Worm (Caenorhabditis elegans) whole organism, young adult: ENCODE data around the gene abu-6.
A peak's percentile ranks its signal among the peaks of the same experiment; 100 is the strongest.

Experiments
- B0035.1 ChIP-seq: sonication (generic microtip); optimal IDR thresholded peaks from 2 replicates; lab custom pipeline; 2016; ENCODE audit warnings: missing genetic modification characterization, mild to moderate bottlenecking, missing compliant biosample characterization, missing genotype, missing genetic modification reagents
- C06A6.2 ChIP-seq: fragments of 200-800 bp; sonication (Bioruptor generic); conservative IDR thresholded peaks from 2 replicates; pipeline ENCODE4 v1.3.6; 2022; ENCODE audit warnings: missing genetic modification characterization, missing compliant biosample characterization
- C17E4.6 ChIP-seq: fragments of 200-800 bp; sonication (Bioruptor generic); IDR thresholded peaks from 2 replicates; pipeline ENCODE4 v1.3.6; 2022; ENCODE audit warnings: missing genetic modification reagents, missing genetic modification characterization, missing compliant biosample characterization
- D2030.7 ChIP-seq: fragments of 200-800 bp; sonication (Bioruptor generic); IDR thresholded peaks from 2 replicates; pipeline ENCODE4 v1.3.6; 2022; ENCODE audit warnings: missing genetic modification reagents, missing genetic modification characterization, missing compliant biosample characterization
- F10E7.11 ChIP-seq: sonication (generic microtip); optimal IDR thresholded peaks from 2 replicates; lab custom pipeline; 2017; ENCODE audit warnings: mild to moderate bottlenecking, missing genetic modification characterization, moderate library complexity, missing compliant biosample characterization
- F22D6.2 ChIP-seq: sonication (generic microtip); optimal IDR thresholded peaks from 2 replicates; lab custom pipeline; 2016; ENCODE audit warnings: mild to moderate bottlenecking, missing genetic modification characterization, missing compliant biosample characterization
- F49E8.2 ChIP-seq: sonication (generic microtip); optimal IDR thresholded peaks from 3 replicates; lab custom pipeline; 2017; ENCODE audit warnings: missing genetic modification characterization, mild to moderate bottlenecking, missing compliant biosample characterization, antibody characterized with exemption, moderate library complexity; ENCODE audit not compliant: insufficient read depth
- F55B11.4 ChIP-seq: sonication (generic microtip); optimal IDR thresholded peaks from 2 replicates; lab custom pipeline; 2016; ENCODE audit warnings: missing compliant biosample characterization, missing genetic modification characterization, borderline replicate concordance; ENCODE audit not compliant: insufficient read depth
- K12H6.12 ChIP-seq: fragments of 200-800 bp; sonication (Bioruptor generic); optimal IDR thresholded peaks from 2 replicates; lab custom pipeline; 2018; ENCODE audit warnings: mild to moderate bottlenecking, missing genetic modification characterization, missing compliant biosample characterization
- Y95B8A.8 ChIP-seq: fragments of 200-800 bp; sonication (Bioruptor generic); IDR thresholded peaks from 2 replicates; pipeline ENCODE4 v1.3.6; 2022; ENCODE audit warnings: missing genetic modification reagents, missing genetic modification characterization, missing compliant biosample characterization
- aptf-3 ChIP-seq: fragments of 200-800 bp; sonication (Bioruptor generic); IDR thresholded peaks from 2 replicates; pipeline ENCODE4 v1.3.6; 2022; ENCODE audit warnings: missing genetic modification characterization, missing compliant biosample characterization
- athp-1 ChIP-seq: sonication (generic microtip); optimal IDR thresholded peaks from 2 replicates; lab custom pipeline; 2017; ENCODE audit warnings: mild to moderate bottlenecking, missing genetic modification characterization, missing compliant biosample characterization
- attf-3 ChIP-seq: fragments of 200-800 bp; sonication (Bioruptor generic); conservative IDR thresholded peaks from 2 replicates; pipeline ENCODE4 v1.3.6; 2022; ENCODE audit warnings: missing genetic modification reagents, missing genetic modification characterization, missing compliant biosample characterization
- attf-5 ChIP-seq: fragments of 200-800 bp; sonication (Bioruptor generic); optimal IDR thresholded peaks from 2 replicates; lab custom pipeline; 2018; ENCODE audit warnings: mild to moderate bottlenecking, missing genetic modification characterization, missing compliant biosample characterization
- bed-2 ChIP-seq: fragments of 200-800 bp; sonication (Bioruptor generic); IDR thresholded peaks from 2 replicates; pipeline ENCODE4 v1.3.6; 2022; ENCODE audit warnings: missing genetic modification reagents, missing genetic modification characterization, missing compliant biosample characterization
- cebp-1 ChIP-seq, 2 experiments: fragments of 200-800 bp in 1 of 2; sonication (Bioruptor generic) in 1 of 2; sonication (generic microtip) in 1 of 2; IDR thresholded peaks in 1 of 2; optimal IDR thresholded peaks in 1 of 2; 2 replicates each; pipeline versions ENCODE4 v1.3.6 to Lab custom; 2017 to 2022; ENCODE audit warnings: missing compliant biosample characterization in 2 of 2, missing genetic modification characterization in 2 of 2, mild to moderate bottlenecking in 1 of 2, missing genetic modification reagents in 1 of 2, moderate library complexity in 1 of 2
- cebp-2 ChIP-seq: fragments of 200-800 bp; sonication (Bioruptor generic); IDR thresholded peaks from 2 replicates; pipeline ENCODE4 v1.3.6; 2022; ENCODE audit warnings: missing genetic modification characterization, missing compliant biosample characterization
- ceh-100 ChIP-seq: fragments of 200-800 bp; sonication (Bioruptor generic); IDR thresholded peaks from 2 replicates; pipeline ENCODE4 v1.3.6; 2022; ENCODE audit warnings: missing genetic modification reagents, missing genetic modification characterization, missing compliant biosample characterization
- egl-44 ChIP-seq: fragments of 200-800 bp; sonication (Bioruptor generic); IDR thresholded peaks from 2 replicates; pipeline ENCODE4 v1.3.6; 2022; ENCODE audit warnings: missing genetic modification reagents, missing genetic modification characterization, missing compliant biosample characterization
- fkh-3 ChIP-seq: sonication (generic microtip); optimal IDR thresholded peaks from 2 replicates; lab custom pipeline; 2016; ENCODE audit warnings: mild to moderate bottlenecking, missing genetic modification characterization, missing compliant biosample characterization
- him-1 ChIP-seq: sonication (generic microtip); optimal IDR thresholded peaks from 2 replicates; lab custom pipeline; 2016; ENCODE audit warnings: missing genotype, missing genetic modification reagents, missing genetic modification characterization, missing compliant biosample characterization
- hlh-12 ChIP-seq: sonication (generic microtip); optimal IDR thresholded peaks from 2 replicates; lab custom pipeline; 2016; ENCODE audit warnings: missing genetic modification characterization, missing compliant biosample characterization
- hrde-1 ChIP-seq: sonication (generic microtip); optimal IDR thresholded peaks from 2 replicates; lab custom pipeline; 2016; ENCODE audit warnings: missing genetic modification characterization, mild to moderate bottlenecking, missing compliant biosample characterization, moderate library complexity, missing genotype, missing genetic modification reagents, borderline replicate concordance
- lsl-1 ChIP-seq: fragments of 200-800 bp; sonication (Bioruptor generic); optimal IDR thresholded peaks from 2 replicates; lab custom pipeline; 2018; ENCODE audit warnings: mild to moderate bottlenecking, missing genetic modification characterization, moderate library complexity, missing compliant biosample characterization
- madf-3 ChIP-seq: fragments of 200-800 bp; sonication (Bioruptor generic); IDR thresholded peaks from 2 replicates; pipeline ENCODE4 v1.3.6; 2022; ENCODE audit warnings: missing genetic modification reagents, missing genetic modification characterization, missing compliant biosample characterization
- nfya-2 ChIP-seq: fragments of 200-800 bp; sonication (Bioruptor generic); IDR thresholded peaks from 2 replicates; pipeline ENCODE4 v1.3.6; 2022; ENCODE audit warnings: missing genetic modification reagents, missing genetic modification characterization, missing compliant biosample characterization
- nfyb-1 ChIP-seq: fragments of 200-800 bp; sonication (Bioruptor generic); IDR thresholded peaks from 2 replicates; pipeline ENCODE4 v1.3.6; 2022; ENCODE audit warnings: missing genetic modification reagents, missing genetic modification characterization, missing compliant biosample characterization
- nhr-27 ChIP-seq: fragments of 200-800 bp; sonication (Bioruptor generic); optimal IDR thresholded peaks from 2 replicates; lab custom pipeline; 2018; ENCODE audit warnings: mild to moderate bottlenecking, missing genetic modification characterization, moderate library complexity, missing compliant biosample characterization
- pha-4 ChIP-seq: fragments of 150-350 bp; sonication (generic microtip); optimal IDR thresholded peaks from 2 replicates; lab custom pipeline; 2014; ENCODE audit warnings: missing biosample characterization, missing genetic modification reagents, missing genetic modification characterization
- sdz-38 ChIP-seq: sonication (generic microtip); optimal IDR thresholded peaks from 2 replicates; lab custom pipeline; 2016; ENCODE audit warnings: missing genotype, missing genetic modification characterization, missing compliant biosample characterization
- tbp1 ChIP-seq: fragments of 200-800 bp; sonication (Bioruptor generic); optimal IDR thresholded peaks from 2 replicates; lab custom pipeline; 2018; ENCODE audit warnings: mild to moderate bottlenecking, missing genetic modification characterization, missing compliant biosample characterization
- tlf-1 ChIP-seq: fragments of 200-800 bp; sonication (Bioruptor generic); optimal IDR thresholded peaks from 2 replicates; lab custom pipeline; 2018; ENCODE audit warnings: mild to moderate bottlenecking, missing genetic modification characterization, missing compliant biosample characterization
- unc-62 ChIP-seq: fragments of 150-350 bp; optimal IDR thresholded peaks from 2 replicates; lab custom pipeline; 2014; ENCODE audit warnings: missing biosample characterization, missing genetic modification reagents, missing genetic modification characterization
- xnd-1 ChIP-seq: sonication (generic microtip); optimal IDR thresholded peaks from 2 replicates; lab custom pipeline; 2016; ENCODE audit warnings: missing genotype, missing genetic modification reagents, missing genetic modification characterization, missing compliant biosample characterization
- ztf-6 ChIP-seq: fragments of 200-800 bp; sonication (Bioruptor generic); IDR thresholded peaks from 2 replicates; pipeline ENCODE4 v1.3.6; 2022; ENCODE audit warnings: missing genetic modification reagents, missing genetic modification characterization, missing compliant biosample characterization

The abu-6 gene

DNA sequence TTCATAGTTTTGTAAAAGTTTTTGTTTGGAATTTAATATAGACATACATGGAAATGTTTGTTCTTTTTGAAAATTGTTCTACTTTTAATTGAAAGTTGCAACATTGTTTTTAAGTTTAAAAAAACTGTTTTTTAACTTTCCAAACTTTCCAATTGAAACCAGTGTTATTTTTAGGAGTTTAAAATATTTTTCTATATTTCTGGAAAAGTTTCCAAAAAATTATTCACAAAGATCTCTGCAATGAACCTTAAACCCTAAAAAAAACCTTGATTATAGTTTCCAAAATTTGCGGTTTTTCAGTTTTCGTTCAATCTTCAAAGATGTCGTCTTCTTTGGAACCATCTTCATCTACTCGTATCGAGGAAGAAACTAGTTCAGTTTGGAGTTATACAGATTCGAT lies 29.3 kb downstream of the abu-6 start, which contains the start of gene F14F9.4:
TSS of gene F14F9.4 (plus strand) at position 301 of the 400 bp plus-strand sequence.
- TF ChIP-seq ztf-6 (no peak), sdz-38 (tag; lab: Kevin White, UChicago) (no peak), tlf-1 (GFP tag; lab: Kevin White, UChicago) (no peak), nfya-2 (GFP tag; lab: Robert Waterston, UW) (no peak), C17E4.6 (GFP tag; lab: Robert Waterston, UW) (no peak), cebp-2 (GFP tag; lab: Robert Waterston, UW) (no peak), F49E8.2 (tag; lab: Kevin White, UChicago) (no peak), attf-5 (no peak), hlh-12 (tag; lab: Kevin White, UChicago) (no peak), F22D6.2 (tag; lab: Kevin White, UChicago) (no peak)

DNA sequence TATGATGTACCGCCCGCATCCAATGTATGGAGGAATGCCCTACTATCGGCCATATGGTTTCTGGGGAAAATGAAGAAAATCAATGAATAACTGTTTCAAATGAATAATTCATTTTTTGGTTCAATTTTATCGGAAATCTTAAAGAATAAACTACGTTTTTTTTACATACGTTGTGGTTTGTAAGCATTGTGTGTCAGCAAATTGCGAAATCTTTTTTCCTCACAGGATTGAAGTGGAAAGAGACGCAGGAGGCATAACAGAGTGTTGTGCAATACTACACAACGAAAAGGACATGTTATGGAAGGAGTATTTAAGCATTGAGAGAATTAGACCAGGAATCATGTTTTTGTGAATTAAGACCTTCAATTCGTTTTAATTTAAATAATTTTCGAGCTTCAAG lies 30.3 kb downstream of the abu-6 start:
- TF ChIP-seq pha-4 (tag; lab: Kevin White, UChicago) (no peak), tbp1 (GFP tag; lab: Kevin White, UChicago) (no peak), athp-1 (tag; lab: Kevin White, UChicago) (no peak), fkh-3 (no peak), K12H6.12 (tag; lab: Kevin White, UChicago) (no peak), Y95B8A.8 (GFP tag; lab: Robert Waterston, UW) (no peak), cebp-1 (GFP tag; IDR thresholded peaks at IDR 0.05; lab: Robert Waterston, UW) (peak; percentile 97), cebp-1 (tag; optimal IDR thresholded peaks at IDR 0.05; lab: Kevin White, UChicago) (peak; percentile 99), aptf-3 (GFP tag; lab: Robert Waterston, UW) (no peak), lsl-1 (GFP tag; lab: Kevin White, UChicago) (no peak), F49E8.2 (tag; lab: Kevin White, UChicago) (no peak), madf-3 (GFP tag; lab: Robert Waterston, UW) (no peak), nhr-27 (no peak), B0035.1 (no peak), C06A6.2 (GFP tag; lab: Robert Waterston, UW) (no peak), attf-5 (peak; percentile 44), him-1 (tag; lab: Kevin White, UChicago) (no peak), bed-2 (GFP tag; lab: Robert Waterston, UW) (no peak)

DNA sequence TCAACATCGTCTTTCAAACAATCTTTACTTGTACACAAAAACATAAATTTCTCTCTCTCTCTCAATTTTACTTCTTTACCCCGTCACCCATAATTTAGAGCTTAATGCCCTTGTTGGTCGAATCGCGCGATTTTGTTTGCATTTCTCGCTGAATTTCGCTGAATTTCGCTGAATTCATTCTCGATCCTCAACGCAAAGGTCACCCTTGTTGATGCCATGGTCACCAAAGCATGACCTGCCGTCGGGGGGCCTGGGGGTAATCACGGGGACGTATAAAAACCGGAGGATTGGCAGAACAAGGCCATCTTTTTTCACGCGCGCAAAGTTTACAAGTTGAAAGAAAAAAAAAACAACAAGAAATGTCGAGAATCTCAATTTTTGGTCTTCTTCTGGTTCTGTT lies 31.7 kb downstream of the abu-6 start, which contains the start of gene F14F9.8:
TSS of gene F14F9.8 (plus strand) at position 301 of the 400 bp plus-strand sequence.
- TF ChIP-seq hrde-1 (tag; lab: Kevin White, UChicago) (no peak), attf-5 (no peak), xnd-1 (tag; lab: Kevin White, UChicago) (no peak), nfyb-1 (GFP tag; lab: Robert Waterston, UW) (no peak), D2030.7 (no peak), F10E7.11 (tag; lab: Kevin White, UChicago) (no peak), F55B11.4 (tag; lab: Kevin White, UChicago) (no peak), ceh-100 (GFP tag; lab: Robert Waterston, UW) (no peak), attf-3 (no peak), egl-44 (GFP tag; lab: Robert Waterston, UW) (no peak), unc-62 (no peak)
